Worm (Caenorhabditis elegans): ENCODE data around the gene rabn-5.
A peak's percentile ranks its signal among the peaks of the same experiment; 100 is the strongest.

rabn-5 gene

ce11 chrIII:5855637-5856179 is 8.6 kb upstream of the rabn-5 start, which contains the start of the genes cct-6 and alh-9:
cct-6 (minus strand) TSS chrIII:5855687.
alh-9 (plus strand) TSS chrIII:5856018.
- TF ChIP-seq ceh-19 (GFP tag; optimal IDR thresholded peaks at IDR 0.05) (no peak), eyg-1 (tag; optimal IDR thresholded peaks at IDR 0.05) (no peak), pha-4 (tag; optimal IDR thresholded peaks at IDR 0.05) (no peak), dmd-4 (tag; optimal IDR thresholded peaks at IDR 0.05; ENCODE audit: borderline replicate concordance) (no peak), pax-1 (tag; optimal IDR thresholded peaks at IDR 0.05) (peak; percentile 82), fkh-10 (GFP tag; optimal IDR thresholded peaks at IDR 0.05) (no peak), che-1 (tag; optimal IDR thresholded peaks at IDR 0.05) (no peak), odd-2 (tag; optimal IDR thresholded peaks at IDR 0.05) (no peak), hlh-8 (tag; optimal IDR thresholded peaks at IDR 0.05) (no peak), ceh-34 (tag; optimal IDR thresholded peaks at IDR 0.05) (peak; percentile 7), nfya-1 (tag; optimal IDR thresholded peaks at IDR 0.05) (peak; percentile 76), ceh-22 (tag; optimal IDR thresholded peaks at IDR 0.05) (no peak), ztf-16 (tag; optimal IDR thresholded peaks at IDR 0.05) (no peak), ceh-45 (GFP tag; IDR thresholded peaks at IDR 0.05) (no peak), unc-55 (GFP tag; optimal IDR thresholded peaks at IDR 0.05) (peak; percentile 56), npax-4 (tag; optimal IDR thresholded peaks at IDR 0.05) (no peak), hlh-30 (tag; optimal IDR thresholded peaks at IDR 0.05; ENCODE audit: insufficient read depth) (no peak), ttx-3 (tag; optimal IDR thresholded peaks at IDR 0.05) (no peak), ceh-48 (tag; optimal IDR thresholded peaks at IDR 0.05) (no peak), K02D7.2 (tag; optimal IDR thresholded peaks at IDR 0.05) (no peak), ceh-30 (tag; optimal IDR thresholded peaks at IDR 0.05) (no peak), pha-2 (tag; optimal IDR thresholded peaks at IDR 0.05) (peak; percentile 30), fkh-6 (tag; optimal IDR thresholded peaks at IDR 0.05) (no peak), ceh-18 (tag; optimal IDR thresholded peaks at IDR 0.05) (peak; percentile 39), unc-42 (tag; optimal IDR thresholded peaks at IDR 0.05) (peak; percentile 73), sox-2 (GFP tag; IDR thresholded peaks at IDR 0.05) (no peak), unc-86 (tag; optimal IDR thresholded peaks at IDR 0.05) (peak; percentile 26), ceh-31 (tag; optimal IDR thresholded peaks at IDR 0.05) (peak; percentile 59), gmeb-2 (tag; optimal IDR thresholded peaks at IDR 0.05) (no peak), rnt-1 (tag; optimal IDR thresholded peaks at IDR 0.05) (no peak), tbx-7 (tag; optimal IDR thresholded peaks at IDR 0.05) (no peak), fax-1 (tag; optimal IDR thresholded peaks at IDR 0.05) (no peak), sox-4 (tag; optimal IDR thresholded peaks at IDR 0.05) (no peak), ets-4 (tag; optimal IDR thresholded peaks at IDR 0.05) (peak; percentile 60), dve-1 (tag; optimal IDR thresholded peaks at IDR 0.05) (peak; percentile 64), tbx-2 (tag; optimal IDR thresholded peaks at IDR 0.05) (peak; percentile 19), C38D4.7 (GFP tag; optimal IDR thresholded peaks at IDR 0.05) (no peak), pros-1 (tag; optimal IDR thresholded peaks at IDR 0.05) (no peak), hlh-6 (tag; optimal IDR thresholded peaks at IDR 0.05) (no peak), unc-3 (GFP tag; conservative IDR thresholded peaks at IDR 0.05) (no peak), unc-3 (tag; optimal IDR thresholded peaks at IDR 0.05) (no peak), lim-6 (tag; optimal IDR thresholded peaks at IDR 0.05) (no peak), ref-2 (tag; optimal IDR thresholded peaks at IDR 0.05) (no peak), ama-1 (optimal IDR thresholded peaks at IDR 0.05) (no peak), zip-5 (tag; optimal IDR thresholded peaks at IDR 0.05) (no peak), elt-2 (tag; optimal IDR thresholded peaks at IDR 0.05) (no peak), pag-3 (tag; optimal IDR thresholded peaks at IDR 0.05; ENCODE audit: borderline replicate concordance) (no peak), C08G9.2 (tag; optimal IDR thresholded peaks at IDR 0.05) (no peak), pat-9 (tag; optimal IDR thresholded peaks at IDR 0.05) (no peak), syd-9 (tag; optimal IDR thresholded peaks at IDR 0.05) (no peak), nhr-232 (tag; optimal IDR thresholded peaks at IDR 0.05) (no peak)

Data from whole organism, late embryonic.